Worm (Caenorhabditis elegans) whole organism, L4 larva: ENCODE data around the gene isy-1.

Experiments used
- F26F4.8 ChIP-seq: fragments of 200-800 bp; sonication (Bioruptor generic); conservative IDR thresholded peaks from 2 replicates; pipeline ENCODE4 v1.3.6; 2022; ENCODE audit warnings: missing genetic modification characterization, missing compliant biosample characterization
- F49E8.2 ChIP-seq: sonication (generic microtip); optimal IDR thresholded peaks from 2 replicates; lab custom pipeline; 2016; ENCODE audit warnings: missing compliant biosample characterization, mild to moderate bottlenecking, missing genetic modification characterization, borderline replicate concordance
- ama-1 ChIP-seq: fragments of 150-350 bp; optimal IDR thresholded peaks from 2 replicates; lab custom pipeline; 2014; ENCODE audit warnings: inconsistent platforms, mixed read lengths
- fos-1 ChIP-seq: fragments of 150-350 bp; optimal IDR thresholded peaks from 2 replicates; lab custom pipeline; 2014; ENCODE audit warnings: missing biosample characterization, missing genetic modification characterization
- jun-1 ChIP-seq: fragments of 150-350 bp; optimal IDR thresholded peaks from 2 replicates; lab custom pipeline; 2014; ENCODE audit warnings: missing biosample characterization, missing genetic modification reagents, missing genetic modification characterization
- saeg-2 ChIP-seq: fragments of 200-800 bp; sonication (Bioruptor generic); IDR thresholded peaks from 2 replicates; pipeline ENCODE4 v1.3.6; 2022; ENCODE audit warnings: missing genetic modification reagents, missing genetic modification characterization, missing compliant biosample characterization
- skn-1 ChIP-seq: fragments of 150-350 bp; optimal IDR thresholded peaks from 2 replicates; lab custom pipeline; 2014; ENCODE audit warnings: missing biosample characterization, missing genetic modification characterization
- snpc-4 ChIP-seq: fragments of 150-350 bp; optimal IDR thresholded peaks from 2 replicates; lab custom pipeline; 2014; ENCODE audit warnings: missing biosample characterization, missing genetic modification characterization
- tra-1 ChIP-seq: fragments of 200-800 bp; sonication (Bioruptor generic); IDR thresholded peaks from 2 replicates; pipeline ENCODE4 v1.3.6; 2022; ENCODE audit warnings: missing genetic modification reagents, missing genetic modification characterization, missing compliant biosample characterization
- zag-1 ChIP-seq: fragments of 150-350 bp; optimal IDR thresholded peaks from 2 replicates; lab custom pipeline; 2014; ENCODE audit warnings: missing biosample characterization, missing genetic modification characterization

DNA sequence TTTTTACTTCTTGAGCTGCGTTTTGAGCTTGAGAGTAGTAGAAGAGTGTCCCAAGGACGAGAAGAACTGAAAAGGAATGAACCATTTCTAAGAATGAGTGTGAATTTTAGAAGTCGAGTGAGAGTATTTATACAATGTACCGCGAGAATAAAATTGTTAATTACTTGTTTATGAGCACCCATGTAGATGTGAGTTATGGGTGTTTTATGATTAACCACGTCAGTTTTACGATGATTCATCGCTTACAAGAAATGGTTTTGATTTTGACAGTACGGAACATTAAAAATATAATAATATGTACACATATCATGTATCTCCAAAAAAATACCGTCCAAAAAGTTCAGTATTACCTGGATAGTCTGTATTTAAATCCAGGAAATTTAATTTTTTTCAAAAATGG lies 46.2 kb downstream of the isy-1 start, which contains the start of gene clec-221:
- TF ChIP-seq F49E8.2 (tag; lab: Kevin White, UChicago), result no peak
- TF ChIP-seq tra-1 (GFP tag; lab: Robert Waterston, UW), result no peak
- no peak for TF ChIP-seq F26F4.8 (GFP tag; lab: Robert Waterston, UW)
- TF ChIP-seq jun-1 (tag; lab: Kevin White, UChicago), result no peak
- TF ChIP-seq ama-1 (lab: Kevin White, UChicago), result no peak
- no peak for TF ChIP-seq skn-1 (tag; lab: Kevin White, UChicago)
- TF ChIP-seq saeg-2 (GFP tag; lab: Robert Waterston, UW), result no peak
- TF ChIP-seq zag-1 (tag; lab: Kevin White, UChicago), result no peak
- no peak for TF ChIP-seq snpc-4 (tag; lab: Kevin White, UChicago)
- no peak for TF ChIP-seq fos-1 (tag; lab: Kevin White, UChicago)
